Worm (Caenorhabditis elegans): ENCODE data around the gene far-6.

- TF ChIP-seq T22C8.4 (GFP tag; IDR thresholded peaks at IDR 0.05) (no peak), flt-1 (GFP tag; IDR thresholded peaks at IDR 0.05) (no peak), med-1 (GFP tag; optimal IDR thresholded peaks at IDR 0.05; ENCODE audit: insufficient read depth) (no peak), cog-1 (tag; optimal IDR thresholded peaks at IDR 0.05) (no peak), ref-1 (GFP tag; conservative IDR thresholded peaks at IDR 0.05) (no peak), ztf-29 (GFP tag; IDR thresholded peaks at IDR 0.05) (no peak)
Observed at ce11 chrIV:13311331-13312034, 16.7 kb upstream of the far-6 start.
